Worm (Caenorhabditis elegans): ENCODE data around the gene sma-4.

DNA sequence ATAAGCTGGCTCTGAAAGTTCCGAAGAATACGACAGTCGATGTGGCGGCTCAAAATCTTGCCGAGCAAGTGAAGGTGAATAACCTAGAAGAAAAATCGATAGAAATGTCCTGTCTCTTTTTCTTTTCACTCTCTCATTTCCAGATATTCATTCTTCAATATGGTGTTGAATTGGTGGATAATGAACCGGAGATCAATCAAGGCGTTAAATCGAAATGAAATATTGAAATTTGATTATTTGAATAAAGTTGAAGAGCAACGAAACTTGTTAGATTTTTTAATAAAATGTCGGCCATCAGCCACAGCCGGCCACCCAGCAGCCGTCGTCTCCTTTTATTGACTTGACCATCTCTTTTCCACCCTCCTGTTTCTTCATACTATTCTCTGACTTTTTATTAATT, 9.3 kb upstream of the sma-4 start, which contains the start of gene R12B2.2:
- TF ChIP-seq pha-4 (tag; optimal IDR thresholded peaks at IDR 0.05) (no peak), unc-39 (tag; optimal IDR thresholded peaks at IDR 0.05) (no peak), sem-2 (GFP tag; optimal IDR thresholded peaks at IDR 0.05) (no peak), snpc-4 (tag; optimal IDR thresholded peaks at IDR 0.05) (no peak), lsy-2 (tag; optimal IDR thresholded peaks at IDR 0.05) (no peak), unc-62 (GFP tag; optimal IDR thresholded peaks at IDR 0.05) (no peak), nhr-12 (tag; optimal IDR thresholded peaks at IDR 0.05) (no peak), elt-1 (tag; optimal IDR thresholded peaks at IDR 0.05; ENCODE audit: borderline replicate concordance, insufficient read depth) (no peak), ztf-11 (tag; optimal IDR thresholded peaks at IDR 0.05) (no peak), nhr-28 (tag; optimal IDR thresholded peaks at IDR 0.05) (no peak), blmp-1 (tag; optimal IDR thresholded peaks at IDR 0.05) (no peak), nhr-76 (tag; optimal IDR thresholded peaks at IDR 0.05) (no peak)
